Fruit fly (Drosophila melanogaster) whole organism, embryonic: ENCODE results near the gene CG1999.
A peak's percentile ranks its signal among the peaks of the same experiment; 100 is the strongest.

ENCODE experiments used
- Aef1 ChIP-seq: fragments of 200-800 bp; sonication (Bioruptor generic); IDR thresholded peaks from 3 replicates; pipeline ENCODE4 v1.3.6; 2022; ENCODE audit warnings: missing biosample characterization, missing genetic modification characterization
- Bdp1 ChIP-seq: fragments of 200-800 bp; sonication (Bioruptor generic); optimal IDR thresholded peaks from 3 replicates; lab custom pipeline; 2016; ENCODE audit warnings: missing biosample characterization, missing genetic modification characterization
- Blimp-1 ChIP-seq: fragments of 200-800 bp; sonication (Bioruptor generic); optimal IDR thresholded peaks from 3 replicates; lab custom pipeline; 2018; ENCODE audit warnings: missing biosample characterization, missing genetic modification characterization, mild to moderate bottlenecking, moderate library complexity, missing genetic modification reagents
- CG11085 ChIP-seq: fragments of 200-800 bp; sonication (Bioruptor generic); IDR thresholded peaks from 2 replicates; pipeline ENCODE4 v1.3.6; 2022; ENCODE audit warnings: missing biosample characterization, missing genetic modification characterization
- CG13424 ChIP-seq: fragments of 200-800 bp; sonication (Bioruptor generic); optimal IDR thresholded peaks from 2 replicates; lab custom pipeline; 2019; ENCODE audit warnings: missing biosample characterization, mild to moderate bottlenecking, missing genetic modification characterization, moderate library complexity
- CG14014 ChIP-seq: fragments of 200-800 bp; sonication (Bioruptor generic); IDR thresholded peaks from 2 replicates; pipeline ENCODE4 v1.3.6; 2022; ENCODE audit warnings: missing biosample characterization, missing genetic modification characterization
- CG14965 ChIP-seq: fragments of 200-800 bp; sonication (Bioruptor generic); optimal IDR thresholded peaks from 2 replicates; lab custom pipeline; 2016; ENCODE audit warnings: missing biosample characterization, missing genetic modification characterization, borderline replicate concordance
- CG15514 ChIP-seq: fragments of 200-800 bp; sonication (Bioruptor generic); optimal IDR thresholded peaks from 3 replicates; lab custom pipeline; 2017; ENCODE audit warnings: missing biosample characterization, missing genetic modification characterization, mild to moderate bottlenecking, moderate library complexity, missing genetic modification reagents
- CG17385 ChIP-seq: fragments of 200-800 bp; sonication (Bioruptor generic); optimal IDR thresholded peaks from 3 replicates; lab custom pipeline; 2018; ENCODE audit warnings: missing biosample characterization, mild to moderate bottlenecking, missing genetic modification characterization
- CG34224 ChIP-seq: fragments of 200-800 bp; sonication (Bioruptor generic); IDR thresholded peaks from 3 replicates; pipeline ENCODE4 v1.3.6; 2022; ENCODE audit warnings: missing biosample characterization, missing genetic modification characterization; ENCODE audit not compliant: partially characterized antibody
- CG3726 ChIP-seq: fragments of 200-800 bp; sonication (Bioruptor generic); IDR thresholded peaks from 3 replicates; pipeline ENCODE4, ENCODE4 v1.3.6; 2022; ENCODE audit warnings: missing biosample characterization, missing genetic modification characterization
- CG4730 ChIP-seq: fragments of 200-800 bp; sonication (Bioruptor generic); IDR thresholded peaks from 2 replicates; pipeline ENCODE4 v1.3.6; 2022; ENCODE audit warnings: missing biosample characterization, missing genetic modification characterization
- CG5245 ChIP-seq: fragments of 200-800 bp; sonication (Bioruptor generic); optimal IDR thresholded peaks from 3 replicates; lab custom pipeline; 2016; ENCODE audit warnings: missing biosample characterization, missing genetic modification characterization
- CG7745 ChIP-seq: fragments of 200-800 bp; sonication (Bioruptor generic); optimal IDR thresholded peaks from 2 replicates; lab custom pipeline; 2018; ENCODE audit warnings: missing biosample characterization, mild to moderate bottlenecking, missing genetic modification characterization, moderate library complexity
- CG7963 ChIP-seq: fragments of 200-800 bp; sonication (Bioruptor generic); IDR thresholded peaks from 3 replicates; pipeline ENCODE4 v1.3.6; 2022; ENCODE audit warnings: missing biosample characterization, missing genetic modification characterization; ENCODE audit not compliant: partially characterized antibody
- CG9437 ChIP-seq: fragments of 200-800 bp; sonication (Bioruptor generic); optimal IDR thresholded peaks from 2 replicates; lab custom pipeline; 2018; ENCODE audit warnings: missing biosample characterization, mild to moderate bottlenecking, missing genetic modification characterization
- CG9876 ChIP-seq: fragments of 200-800 bp; sonication (Bioruptor generic); optimal IDR thresholded peaks from 2 replicates; lab custom pipeline; 2016; ENCODE audit warnings: missing biosample characterization, missing genetic modification characterization
- CG9932 ChIP-seq: fragments of 200-800 bp; sonication (Bioruptor generic); IDR thresholded peaks from 2 replicates; pipeline ENCODE4 v1.3.6; 2022; ENCODE audit warnings: missing biosample characterization, missing genetic modification characterization
- D19A ChIP-seq: fragments of 200-800 bp; optimal IDR thresholded peaks from 3 replicates; lab custom pipeline; 2019; ENCODE audit warnings: missing biosample characterization, mild to moderate bottlenecking, missing genetic modification characterization, moderate library complexity
- E2f2 ChIP-seq: fragments of 200-800 bp; sonication (Bioruptor generic); IDR thresholded peaks from 2 replicates; pipeline ENCODE4 v1.3.6; 2022; ENCODE audit warnings: missing biosample characterization, missing genetic modification characterization
- Hmr ChIP-seq: fragments of 200-800 bp; sonication (Bioruptor generic); optimal IDR thresholded peaks from 3 replicates; lab custom pipeline; 2017; ENCODE audit warnings: mild to moderate bottlenecking, missing biosample characterization, missing genetic modification reagents, missing genetic modification characterization
- NC2α ChIP-seq: fragments of 200-800 bp; sonication (Bioruptor generic); optimal IDR thresholded peaks from 2 replicates; lab custom pipeline; 2016; ENCODE audit warnings: missing biosample characterization, missing genetic modification characterization
- Oaz ChIP-seq: fragments of 200-800 bp; sonication (Bioruptor generic); IDR thresholded peaks from 2 replicates; pipeline ENCODE4 v1.3.6; 2022; ENCODE audit warnings: missing biosample characterization, missing genetic modification characterization
- Vsx1 ChIP-seq: fragments of 200-800 bp; sonication (Bioruptor generic); optimal IDR thresholded peaks from 2 replicates; lab custom pipeline; 2017; ENCODE audit warnings: missing biosample characterization, mild to moderate bottlenecking, missing genetic modification characterization, missing genetic modification reagents
- Xrp1 ChIP-seq: fragments of 200-800 bp; sonication (Bioruptor generic); IDR thresholded peaks from 2 replicates; pipeline ENCODE4 v1.3.6; 2022; ENCODE audit warnings: missing biosample characterization, missing genetic modification characterization
- abd-A ChIP-seq: fragments of 200-800 bp; sonication (Bioruptor generic); optimal IDR thresholded peaks from 3 replicates; lab custom pipeline; 2019; ENCODE audit warnings: missing biosample characterization, mild to moderate bottlenecking, missing genetic modification characterization, moderate library complexity
- ap ChIP-seq: fragments of 200-800 bp; sonication (Bioruptor generic); IDR thresholded peaks from 2 replicates; pipeline ENCODE4 v1.3.6; 2022; ENCODE audit warnings: missing biosample characterization, missing genetic modification characterization
- chm ChIP-seq: fragments of 200-800 bp; sonication (Bioruptor generic); IDR thresholded peaks from 2 replicates; pipeline ENCODE4 v1.3.6; 2022; ENCODE audit warnings: missing biosample characterization, missing genetic modification characterization
- crol ChIP-seq: fragments of 200-800 bp; sonication (Bioruptor generic); IDR thresholded peaks from 2 replicates; pipeline ENCODE4 v1.3.6; 2022; ENCODE audit warnings: missing biosample characterization, missing genetic modification characterization
- cwo ChIP-seq: fragments of 200-800 bp; sonication (Bioruptor generic); optimal IDR thresholded peaks from 3 replicates; lab custom pipeline; 2017; ENCODE audit warnings: missing biosample characterization, missing genetic modification characterization, mild to moderate bottlenecking, moderate library complexity, missing genetic modification reagents
- dimm ChIP-seq: fragments of 200-800 bp; sonication (Bioruptor generic); IDR thresholded peaks from 2 replicates; pipeline ENCODE4 v1.3.6; 2022; ENCODE audit warnings: missing biosample characterization, missing genetic modification characterization
- disco-r ChIP-seq: fragments of 200-800 bp; sonication (Bioruptor generic); optimal IDR thresholded peaks from 2 replicates; lab custom pipeline; 2016; ENCODE audit warnings: missing biosample characterization, missing genetic modification characterization
- fd102C ChIP-seq: fragments of 200-800 bp; sonication (Bioruptor generic); optimal IDR thresholded peaks from 2 replicates; lab custom pipeline; 2018; ENCODE audit warnings: missing biosample characterization, mild to moderate bottlenecking, missing genetic modification characterization, moderate library complexity
- fd3F ChIP-seq: fragments of 200-800 bp; sonication (Bioruptor generic); optimal IDR thresholded peaks from 2 replicates; lab custom pipeline; 2018; ENCODE audit warnings: missing biosample characterization, mild to moderate bottlenecking, missing genetic modification characterization, moderate library complexity
- gfzf ChIP-seq: fragments of 200-800 bp; sonication (Bioruptor generic); optimal IDR thresholded peaks from 2 replicates; lab custom pipeline; 2016; ENCODE audit warnings: missing biosample characterization, mild to moderate bottlenecking, missing genetic modification characterization, moderate library complexity
- gsb-n ChIP-seq: fragments of 200-800 bp; sonication (Bioruptor generic); optimal IDR thresholded peaks from 3 replicates; lab custom pipeline; 2018; ENCODE audit warnings: missing biosample characterization, mild to moderate bottlenecking, missing genetic modification characterization
- ken ChIP-seq: fragments of 200-800 bp; sonication (Bioruptor generic); IDR thresholded peaks from 3 replicates; pipeline ENCODE4 v1.3.6; 2022; ENCODE audit warnings: missing biosample characterization, missing genetic modification characterization
- luna ChIP-seq: fragments of 200-800 bp; sonication (Bioruptor generic); optimal IDR thresholded peaks from 2 replicates; lab custom pipeline; 2016; ENCODE audit warnings: missing biosample characterization, missing genetic modification characterization
- mam ChIP-seq: fragments of 200-800 bp; sonication (Bioruptor generic); optimal IDR thresholded peaks from 3 replicates; lab custom pipeline; 2016; ENCODE audit warnings: missing biosample characterization, missing genetic modification characterization
- odd ChIP-seq: fragments of 200-800 bp; sonication (Bioruptor generic); optimal IDR thresholded peaks from 2 replicates; lab custom pipeline; 2017; ENCODE audit warnings: missing biosample characterization, mild to moderate bottlenecking, missing genetic modification characterization
- org-1 ChIP-seq: fragments of 200-800 bp; sonication (Bioruptor generic); optimal IDR thresholded peaks from 2 replicates; lab custom pipeline; 2017; ENCODE audit warnings: missing biosample characterization, missing genetic modification characterization
- pfk ChIP-seq: fragments of 200-800 bp; sonication (Bioruptor generic); optimal IDR thresholded peaks from 2 replicates; lab custom pipeline; 2018; ENCODE audit warnings: missing biosample characterization, mild to moderate bottlenecking, missing genetic modification characterization, moderate library complexity
- phol ChIP-seq: fragments of 200-800 bp; sonication (Bioruptor generic); optimal IDR thresholded peaks from 3 replicates; lab custom pipeline; 2018; ENCODE audit warnings: missing biosample characterization, mild to moderate bottlenecking, missing genetic modification characterization, moderate library complexity
- sd ChIP-seq: fragments of 200-800 bp; sonication (Bioruptor generic); optimal IDR thresholded peaks from 3 replicates; lab custom pipeline; 2018; ENCODE audit warnings: missing biosample characterization, mild to moderate bottlenecking, missing genetic modification characterization, moderate library complexity
- shn ChIP-seq: fragments of 200-800 bp; sonication (Bioruptor generic); optimal IDR thresholded peaks from 3 replicates; lab custom pipeline; 2016; ENCODE audit warnings: missing biosample characterization, missing genetic modification characterization
- sisA ChIP-seq: fragments of 200-800 bp; sonication (Bioruptor generic); IDR thresholded peaks from 2 replicates; pipeline ENCODE4 v1.3.6; 2022; ENCODE audit warnings: missing biosample characterization, missing genetic modification characterization
- stwl ChIP-seq: fragments of 200-800 bp; sonication (Bioruptor generic); optimal IDR thresholded peaks from 3 replicates; lab custom pipeline; 2018; ENCODE audit warnings: missing biosample characterization, mild to moderate bottlenecking, missing genetic modification characterization, moderate library complexity
- sug ChIP-seq: fragments of 200-800 bp; optimal IDR thresholded peaks from 2 replicates; lab custom pipeline; 2019; ENCODE audit warnings: missing biosample characterization, mild to moderate bottlenecking, missing genetic modification characterization, moderate library complexity
- usp ChIP-seq: fragments of >200 bp; optimal IDR thresholded peaks from 2 replicates; lab custom pipeline; 2017; ENCODE audit warnings: missing biosample characterization, missing genetic modification characterization
- vnd ChIP-seq: fragments of 200-800 bp; sonication (Bioruptor generic); IDR thresholded peaks from 3 replicates; pipeline ENCODE4 v1.3.6; 2022; ENCODE audit warnings: missing biosample characterization, missing genetic modification characterization; ENCODE audit not compliant: partially characterized antibody
- wor ChIP-seq: fragments of 200-800 bp; sonication (Bioruptor generic); IDR thresholded peaks from 2 replicates; pipeline ENCODE4 v1.3.6; 2022; ENCODE audit warnings: missing biosample characterization, missing genetic modification characterization

The CG1999 gene

dm6 chrX:7324816-7325246 is 33.8 kb upstream of the CG1999 start (continued):
- TF ChIP-seq crol (GFP tag; lab: Robert Waterston, UW) (peak; percentile 63; the same call in 1 of the 2 replicates), ken (GFP tag; lab: Robert Waterston, UW) (peak; percentile 94), CG4730 (peak; percentile 91), ap (GFP tag; lab: Robert Waterston, UW) (peak; percentile 87), Oaz (peak; percentile 85), dimm (GFP tag; lab: Robert Waterston, UW) (peak; percentile 89), cwo (GFP tag; lab: Kevin White, UChicago) (peak; percentile 92), NC2α (peak; percentile 35), pfk (GFP tag; lab: Kevin White, UChicago) (peak; percentile 15), CG17385 (peak; percentile 94), fd102C (GFP tag; lab: Kevin White, UChicago) (peak; percentile 83), vnd (no peak), E2f2 (GFP tag; lab: Robert Waterston, UW) (peak; percentile 79), CG13424 (tag; lab: Kevin White, UChicago) (peak; percentile 97), odd (GFP tag; lab: Kevin White, UChicago) (peak; percentile 95), chm (GFP tag; lab: Robert Waterston, UW) (peak; percentile 96), Blimp-1 (GFP tag; lab: Kevin White, UChicago) (peak; percentile 97), CG14014 (GFP tag; lab: Robert Waterston, UW) (peak; percentile 92), CG34224 (no peak), usp (GFP tag; lab: Kevin White, UChicago) (no peak), sug (tag; lab: Kevin White, UChicago) (peak; percentile 85), CG14965 (GFP tag; lab: Kevin White, UChicago) (peak; percentile 3), shn (GFP tag; lab: Kevin White, UChicago) (peak; percentile 44), CG9437 (GFP tag; lab: Kevin White, UChicago) (peak; percentile 91), sd (tag; lab: Kevin White, UChicago) (peak; percentile 94), CG7745 (peak; percentile 89), stwl (peak; percentile 77), CG5245 (GFP tag; lab: Kevin White, UChicago) (peak; percentile 93), CG7963 (GFP tag; lab: Robert Waterston, UW) (no peak), wor (GFP tag; lab: Robert Waterston, UW) (peak; percentile 93), luna (peak; percentile 17), Hmr (GFP tag; lab: Kevin White, UChicago) (peak; percentile 95), sisA (GFP tag; lab: Robert Waterston, UW) (peak; percentile 94), phol (tag; lab: Kevin White, UChicago) (peak; percentile 97), gfzf (GFP tag; lab: Kevin White, UChicago) (no peak), abd-A (peak; percentile 77), CG15514 (GFP tag; lab: Kevin White, UChicago) (peak; percentile 83), Aef1 (GFP tag; lab: Robert Waterston, UW) (peak; percentile 91), CG9876 (GFP tag; lab: Kevin White, UChicago) (no peak), mam (peak; percentile 75), org-1 (peak; percentile 94), CG9932 (GFP tag; lab: Robert Waterston, UW) (peak; percentile 82), Bdp1 (GFP tag; lab: Kevin White, UChicago) (peak; percentile 59), Xrp1 (GFP tag; lab: Robert Waterston, UW) (peak; percentile 99), disco-r (peak; percentile 70), CG3726 (GFP tag; lab: Robert Waterston, UW) (peak; percentile 91), D19A (tag; lab: Kevin White, UChicago) (peak; percentile 96), Vsx1 (GFP tag; lab: Kevin White, UChicago) (peak; percentile 92), fd3F (GFP tag; lab: Kevin White, UChicago) (peak; percentile 90), CG11085 (peak; percentile 84), gsb-n (tag; lab: Kevin White, UChicago) (peak; percentile 99)
